Worm (Caenorhabditis elegans) whole organism, early embryonic: Measurements from ENCODE around the gene ref-1.

Experiments used
- ama-1 ChIP-seq: fragments of 150-350 bp; optimal IDR thresholded peaks from 2 replicates; lab custom pipeline; 2014
- ceh-13 ChIP-seq: fragments of 200-800 bp; sonication (Bioruptor generic); optimal IDR thresholded peaks from 2 replicates; lab custom pipeline; 2018; ENCODE audit warnings: mild to moderate bottlenecking, missing genetic modification characterization, missing compliant biosample characterization
- ceh-36 ChIP-seq: sonication (generic microtip); optimal IDR thresholded peaks from 2 replicates; lab custom pipeline; 2016; ENCODE audit warnings: missing genetic modification characterization, inconsistent platforms, missing compliant biosample characterization
- ets-7 ChIP-seq: sonication (generic microtip); optimal IDR thresholded peaks from 2 replicates; lab custom pipeline; 2016; ENCODE audit warnings: missing genotype, missing genetic modification characterization, missing compliant biosample characterization
- hmbx-1 ChIP-seq: sonication (generic microtip); optimal IDR thresholded peaks from 2 replicates; lab custom pipeline; 2016; ENCODE audit warnings: mild to moderate bottlenecking, missing genetic modification characterization, missing compliant biosample characterization
- scrt-1 ChIP-seq: fragments of 200-800 bp; sonication (Bioruptor generic); IDR thresholded peaks from 2 replicates; pipeline ENCODE4 v1.3.6; 2022; ENCODE audit warnings: missing genetic modification characterization, missing compliant biosample characterization
- tbx-11 ChIP-seq: fragments of 200-800 bp; sonication (Bioruptor generic); IDR thresholded peaks from 2 replicates; pipeline ENCODE4 v1.3.6; 2022; ENCODE audit warnings: missing genetic modification characterization, missing compliant biosample characterization

DNA sequence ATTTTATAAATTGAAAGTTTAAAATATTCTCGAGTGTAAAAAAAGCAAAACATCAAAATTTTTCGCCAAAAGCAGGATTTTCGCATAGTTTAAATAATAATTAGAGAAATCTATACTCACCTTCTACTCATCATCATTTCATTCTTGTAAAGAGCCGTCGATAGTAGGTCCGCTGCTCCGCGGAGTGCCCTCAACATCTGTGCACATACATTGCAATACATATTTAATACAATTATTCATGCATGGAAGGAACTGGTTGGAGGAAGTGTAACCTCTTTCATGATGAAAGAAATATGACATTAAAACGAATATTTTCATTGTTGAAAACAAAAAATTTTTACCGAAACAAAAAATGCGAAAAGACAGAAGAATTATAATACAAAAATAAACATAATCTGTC lies 24.0 kb downstream of the ref-1 start, which contains the start of gene mrps-14:
- TF ChIP-seq ama-1 (lab: Kevin White, UChicago): no peak
- TF ChIP-seq ceh-13: no peak
- no peak for TF ChIP-seq hmbx-1 (tag; lab: Kevin White, UChicago)
- no peak for TF ChIP-seq ets-7 (tag; lab: Kevin White, UChicago)
- TF ChIP-seq scrt-1: no peak
- TF ChIP-seq ceh-36 (tag; lab: Kevin White, UChicago): no peak
- TF ChIP-seq tbx-11 (GFP tag; lab: Robert Waterston, UW): no peak
